Fruit fly (Drosophila melanogaster) whole organism, embryonic: ENCODE data around the gene CG15890.

Experiments used
- CG8478 ChIP-seq: fragments of >200 bp; optimal IDR thresholded peaks from 2 replicates; lab custom pipeline; 2018
- CG9609 ChIP-seq: fragments of 200-800 bp; sonication (Bioruptor generic); optimal IDR thresholded peaks from 3 replicates; lab custom pipeline; 2016; ENCODE audit warnings: missing biosample characterization, missing genetic modification characterization
- Eip74EF ChIP-seq, 2 experiments: fragments of 200-800 bp in 1 of 2; fragments of >200 bp in 1 of 2; sonication (Bioruptor generic) in 1 of 2; optimal IDR thresholded peaks; 2 replicates each; lab custom pipeline; 2017 to 2019; ENCODE audit warnings: missing biosample characterization in 2 of 2, missing genetic modification characterization in 2 of 2, mild to moderate bottlenecking in 1 of 2, moderate library complexity in 1 of 2
- MESR4 ChIP-seq: fragments of 200-800 bp; sonication (Bioruptor generic); optimal IDR thresholded peaks from 2 replicates; lab custom pipeline; 2018; ENCODE audit warnings: missing biosample characterization, mild to moderate bottlenecking, missing genetic modification characterization, moderate library complexity
- en ChIP-seq: fragments of 200-800 bp; sonication (Bioruptor generic); optimal IDR thresholded peaks from 2 replicates; lab custom pipeline; 2016; ENCODE audit warnings: missing biosample characterization, missing genetic modification characterization
- psq ChIP-seq: fragments of 200-800 bp; sonication (Bioruptor generic); optimal IDR thresholded peaks from 2 replicates; lab custom pipeline; 2017; ENCODE audit warnings: missing biosample characterization, missing genetic modification characterization
- so ChIP-seq: fragments of 200-800 bp; sonication (Bioruptor generic); IDR thresholded peaks from 3 replicates; pipeline ENCODE4 v1.3.6; 2022; ENCODE audit warnings: missing biosample characterization, missing genetic modification characterization

DNA sequence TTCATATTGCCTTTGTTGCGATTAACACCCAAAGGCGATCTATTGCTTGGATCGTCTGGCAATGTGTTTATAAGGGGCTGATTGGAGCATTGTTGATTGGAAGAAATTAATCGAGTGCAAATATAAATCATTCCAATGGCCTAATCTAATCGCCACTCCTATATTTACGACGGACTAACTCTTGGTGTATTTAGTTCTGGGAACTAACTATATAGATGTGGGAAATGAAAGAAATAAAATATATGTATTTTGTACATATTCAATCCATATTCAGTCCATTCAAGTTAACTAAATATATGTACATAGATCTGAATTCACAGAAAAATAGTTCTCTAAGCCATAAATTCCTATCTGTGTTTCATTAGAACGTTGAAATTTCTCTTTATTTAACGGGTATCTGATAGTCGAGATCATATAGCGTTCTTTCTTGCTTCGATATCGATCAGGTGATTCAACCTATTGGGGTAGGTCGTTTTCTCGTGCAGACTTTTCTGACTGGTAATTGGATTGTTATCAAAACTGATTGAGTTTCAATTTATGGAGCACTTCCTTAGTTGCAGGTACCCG, 18.5 kb upstream of the CG15890 start, which contains the start of gene Ag5r2:
- TF ChIP-seq psq (no peak), MESR4 (no peak), en (GFP tag; lab: Kevin White, UChicago) (no peak), so (no peak), CG8478 (lab: Kevin White, UChicago) (no peak), Eip74EF (GFP tag; optimal IDR thresholded peaks at IDR 0.05; lab: Kevin White, UChicago) (no peak), CG9609 (GFP tag; lab: Kevin White, UChicago) (no peak)
